Worm (Caenorhabditis elegans) whole organism, L1 larva: ENCODE measurements around the gene oig-5.

Experiments
- ama-1 ChIP-seq: fragments of 150-350 bp; optimal IDR thresholded peaks from 2 replicates; lab custom pipeline; 2014
- nhr-90 ChIP-seq: sonication (generic microtip); optimal IDR thresholded peaks from 2 replicates; lab custom pipeline; 2016; ENCODE audit warnings: mild to moderate bottlenecking, missing genetic modification characterization, missing compliant biosample characterization; ENCODE audit not compliant: poor library complexity
- tbx-2 ChIP-seq: sonication (generic microtip); optimal IDR thresholded peaks from 2 replicates; lab custom pipeline; 2016; ENCODE audit warnings: missing genetic modification characterization, missing compliant biosample characterization
- ztf-11 ChIP-seq, 2 experiments: sonication (generic microtip); optimal IDR thresholded peaks; 2 replicates each; lab custom pipeline; 2016 to 2017; ENCODE audit warnings: missing genetic modification characterization in 2 of 2, missing biosample characterization in 1 of 2, missing compliant biosample characterization in 1 of 2

ce11 chrIV:14765336-14765735 is 41.7 kb upstream of the oig-5 start, which contains the start of gene Y57G11C.5:
- TF ChIP-seq ztf-11 (tag; optimal IDR thresholded peaks at IDR 0.05; lab: Kevin White, UChicago) (no peak), nhr-90 (no peak), ama-1 (lab: Kevin White, UChicago) (no peak), tbx-2 (no peak)
